Fruit fly (Drosophila melanogaster) whole organism, embryonic: ENCODE measurements around the gene kek4.

Experiments used
- BtbVII ChIP-seq: fragments of 200-800 bp; sonication (Bioruptor generic); optimal IDR thresholded peaks from 3 replicates; lab custom pipeline; 2017; ENCODE audit warnings: missing biosample characterization, mild to moderate bottlenecking, missing genetic modification characterization
- CG10274 ChIP-seq: fragments of 200-800 bp; sonication (Bioruptor generic); optimal IDR thresholded peaks from 3 replicates; lab custom pipeline; 2017; ENCODE audit warnings: missing biosample characterization, mild to moderate bottlenecking, missing genetic modification characterization
- CG10654 ChIP-seq: fragments of 200-800 bp; sonication (Bioruptor generic); optimal IDR thresholded peaks from 2 replicates; lab custom pipeline; 2016; ENCODE audit warnings: missing biosample characterization, missing genetic modification characterization
- CG12391 ChIP-seq: fragments of 200-800 bp; sonication (Bioruptor generic); optimal IDR thresholded peaks from 3 replicates; lab custom pipeline; 2018; ENCODE audit warnings: missing biosample characterization, mild to moderate bottlenecking, missing genetic modification characterization, moderate library complexity
- CG13894 ChIP-seq: fragments of 200-800 bp; sonication (Bioruptor generic); optimal IDR thresholded peaks from 3 replicates; lab custom pipeline; 2018; ENCODE audit warnings: missing biosample characterization, mild to moderate bottlenecking, missing genetic modification characterization, moderate library complexity
- CG1529 ChIP-seq: fragments of 200-800 bp; sonication (Bioruptor generic); optimal IDR thresholded peaks from 3 replicates; lab custom pipeline; 2018; ENCODE audit warnings: missing biosample characterization, missing genetic modification characterization
- CG17186 ChIP-seq: fragments of 200-800 bp; sonication (Bioruptor generic); optimal IDR thresholded peaks from 3 replicates; lab custom pipeline; 2017; ENCODE audit warnings: missing biosample characterization, missing genetic modification reagents, missing genetic modification characterization
- CG17829 ChIP-seq: fragments of 200-800 bp; optimal IDR thresholded peaks from 2 replicates; lab custom pipeline; 2019; ENCODE audit warnings: missing biosample characterization, mild to moderate bottlenecking, missing genetic modification characterization, moderate library complexity
- CG17912 ChIP-seq: fragments of 200-800 bp; sonication (Bioruptor generic); optimal IDR thresholded peaks from 2 replicates; lab custom pipeline; 2018; ENCODE audit warnings: missing biosample characterization, mild to moderate bottlenecking, missing genetic modification characterization
- CG1792 ChIP-seq: fragments of 200-800 bp; sonication (Bioruptor generic); optimal IDR thresholded peaks from 2 replicates; lab custom pipeline; 2016; ENCODE audit warnings: missing biosample characterization, missing genetic modification characterization
- CG5953 ChIP-seq: fragments of 200-800 bp; sonication (Bioruptor generic); IDR thresholded peaks from 2 replicates; pipeline ENCODE4 v1.3.6; 2022; ENCODE audit warnings: missing biosample characterization, missing genetic modification characterization
- CG6272 ChIP-seq: fragments of 200-800 bp; sonication (Bioruptor generic); IDR thresholded peaks from 2 replicates; pipeline ENCODE4 v1.3.6; 2022; ENCODE audit warnings: missing biosample characterization, missing genetic modification characterization
- CG6689 ChIP-seq: fragments of 200-800 bp; sonication (Bioruptor generic); IDR thresholded peaks from 2 replicates; pipeline ENCODE4 v1.3.6; 2022; ENCODE audit warnings: missing biosample characterization, missing genetic modification characterization
- CG7963 ChIP-seq: fragments of 200-800 bp; sonication (Bioruptor generic); IDR thresholded peaks from 3 replicates; pipeline ENCODE4 v1.3.6; 2022; ENCODE audit warnings: missing biosample characterization, missing genetic modification characterization; ENCODE audit not compliant: partially characterized antibody
- CG9215 ChIP-seq: fragments of 200-800 bp; sonication (Bioruptor generic); IDR thresholded peaks from 2 replicates; pipeline ENCODE4 v1.3.6; 2022; ENCODE audit warnings: missing biosample characterization, missing genetic modification characterization
- CG9437 ChIP-seq: fragments of 200-800 bp; sonication (Bioruptor generic); optimal IDR thresholded peaks from 2 replicates; lab custom pipeline; 2018; ENCODE audit warnings: missing biosample characterization, mild to moderate bottlenecking, missing genetic modification characterization
- CG9817 ChIP-seq: fragments of 200-800 bp; sonication (Bioruptor generic); optimal IDR thresholded peaks from 2 replicates; lab custom pipeline; 2018; ENCODE audit warnings: missing biosample characterization, mild to moderate bottlenecking, missing genetic modification characterization, moderate library complexity
- CTCF ChIP-seq: fragments of 200-800 bp; sonication (Bioruptor generic); optimal IDR thresholded peaks from 2 replicates; lab custom pipeline; 2017; ENCODE audit warnings: missing biosample characterization, mild to moderate bottlenecking, missing genetic modification characterization, moderate library complexity
- CrebB ChIP-seq: fragments of 200-800 bp; sonication (Bioruptor generic); optimal IDR thresholded peaks from 3 replicates; lab custom pipeline; 2018; ENCODE audit warnings: missing biosample characterization, mild to moderate bottlenecking, missing genetic modification characterization
- D19A ChIP-seq: fragments of 200-800 bp; optimal IDR thresholded peaks from 3 replicates; lab custom pipeline; 2019; ENCODE audit warnings: missing biosample characterization, mild to moderate bottlenecking, missing genetic modification characterization, moderate library complexity
- Hand ChIP-seq: fragments of 200-800 bp; sonication (Bioruptor generic); optimal IDR thresholded peaks from 2 replicates; lab custom pipeline; 2017; ENCODE audit warnings: mild to moderate bottlenecking, missing biosample characterization, missing genetic modification reagents, missing genetic modification characterization
- HmgD ChIP-seq: fragments of 200-800 bp; sonication (Bioruptor generic); optimal IDR thresholded peaks from 3 replicates; lab custom pipeline; 2016; ENCODE audit warnings: missing biosample characterization, missing genetic modification characterization
- Hsf ChIP-seq: fragments of 200-800 bp; sonication (Bioruptor generic); optimal IDR thresholded peaks from 3 replicates; lab custom pipeline; 2016; ENCODE audit warnings: missing biosample characterization, missing genetic modification characterization
- Kr ChIP-seq: fragments of 200-800 bp; sonication (Bioruptor generic); optimal IDR thresholded peaks from 2 replicates; lab custom pipeline; 2017; ENCODE audit warnings: missing biosample characterization, mild to moderate bottlenecking, missing genetic modification characterization
- Lim3 ChIP-seq: fragments of 200-800 bp; sonication (Bioruptor generic); IDR thresholded peaks from 2 replicates; pipeline ENCODE4 v1.3.6; 2022; ENCODE audit warnings: missing biosample characterization, missing genetic modification characterization
- Max ChIP-seq: fragments of 200-800 bp; sonication (Bioruptor generic); optimal IDR thresholded peaks from 2 replicates; lab custom pipeline; 2016; ENCODE audit warnings: missing biosample characterization, mild to moderate bottlenecking, missing genetic modification characterization
- Mes4 ChIP-seq: fragments of 200-800 bp; sonication (Bioruptor generic); optimal IDR thresholded peaks from 2 replicates; lab custom pipeline; 2016; ENCODE audit warnings: missing biosample characterization, missing genetic modification characterization
- Oli ChIP-seq: fragments of 200-800 bp; sonication (Bioruptor generic); optimal IDR thresholded peaks from 2 replicates; lab custom pipeline; 2018; ENCODE audit warnings: missing biosample characterization, mild to moderate bottlenecking, missing genetic modification characterization, moderate library complexity
- Pdp1 ChIP-seq, 2 experiments: fragments of 200-800 bp; sonication (Bioruptor generic); optimal IDR thresholded peaks; 3 replicates each; lab custom pipeline; 2016; ENCODE audit warnings: missing biosample characterization in 2 of 2, missing genetic modification characterization in 2 of 2, mild to moderate bottlenecking in 1 of 2, moderate library complexity in 1 of 2
- Poxn ChIP-seq: fragments of 200-800 bp; sonication (Bioruptor generic); IDR thresholded peaks from 2 replicates; pipeline ENCODE4 v1.3.6; 2022; ENCODE audit warnings: missing biosample characterization, missing genetic modification characterization
- Usf ChIP-seq: fragments of 200-800 bp; sonication (Bioruptor generic); optimal IDR thresholded peaks from 2 replicates; lab custom pipeline; 2017; ENCODE audit warnings: missing genotype, missing biosample characterization, missing genetic modification characterization
- Xrp1 ChIP-seq: fragments of 200-800 bp; sonication (Bioruptor generic); IDR thresholded peaks from 2 replicates; pipeline ENCODE4 v1.3.6; 2022; ENCODE audit warnings: missing biosample characterization, missing genetic modification characterization
- ara ChIP-seq: fragments of 200-800 bp; sonication (Bioruptor generic); IDR thresholded peaks from 2 replicates; pipeline ENCODE4 v1.3.6; 2022; ENCODE audit warnings: missing biosample characterization, missing genetic modification characterization
- bigmax ChIP-seq: fragments of 200-800 bp; sonication (Bioruptor generic); optimal IDR thresholded peaks from 2 replicates; lab custom pipeline; 2018; ENCODE audit warnings: missing biosample characterization, mild to moderate bottlenecking, missing genetic modification characterization
- br ChIP-seq: fragments of >200 bp; optimal IDR thresholded peaks from 2 replicates; lab custom pipeline; 2017
- croc ChIP-seq: fragments of 200-800 bp; sonication (Bioruptor generic); conservative IDR thresholded peaks from 3 replicates; pipeline ENCODE4 v1.3.6; 2022; ENCODE audit warnings: missing biosample characterization, missing genetic modification characterization
- dan ChIP-seq: fragments of 200-800 bp; sonication (Bioruptor generic); IDR thresholded peaks from 2 replicates; pipeline ENCODE4 v1.3.6; 2022; ENCODE audit warnings: missing biosample characterization, missing genetic modification characterization
- en ChIP-seq: fragments of 200-800 bp; sonication (Bioruptor generic); optimal IDR thresholded peaks from 2 replicates; lab custom pipeline; 2016; ENCODE audit warnings: missing biosample characterization, missing genetic modification characterization
- hkb ChIP-seq, 2 experiments: fragments of 200-800 bp in 1 of 2; fragments of >200 bp in 1 of 2; sonication (Bioruptor generic) in 1 of 2; IDR thresholded peaks in 1 of 2; optimal IDR thresholded peaks in 1 of 2; 2 replicates each; pipeline versions ENCODE4 v1.3.6 to Lab custom; 2017 to 2022; ENCODE audit warnings: missing biosample characterization in 1 of 2, missing genetic modification characterization in 1 of 2
- kni ChIP-seq: fragments of 200-800 bp; sonication (Bioruptor generic); optimal IDR thresholded peaks from 3 replicates; lab custom pipeline; 2017; ENCODE audit warnings: mild to moderate bottlenecking, missing biosample characterization, missing genetic modification reagents, missing genetic modification characterization
- lbe ChIP-seq: fragments of 200-800 bp; sonication (Bioruptor generic); optimal IDR thresholded peaks from 2 replicates; lab custom pipeline; 2016; ENCODE audit warnings: missing biosample characterization, mild to moderate bottlenecking, missing genetic modification characterization
- nerfin-2 ChIP-seq: fragments of 200-800 bp; sonication (Bioruptor generic); IDR thresholded peaks from 2 replicates; pipeline ENCODE4 v1.3.6; 2022; ENCODE audit warnings: missing biosample characterization, missing genetic modification characterization; ENCODE audit not compliant: partially characterized antibody
- onecut ChIP-seq: fragments of 200-800 bp; sonication (Bioruptor generic); IDR thresholded peaks from 2 replicates; pipeline ENCODE4 v1.3.6; 2022; ENCODE audit warnings: missing biosample characterization, missing genetic modification characterization
- pros ChIP-seq: fragments of 200-800 bp; sonication (Bioruptor generic); optimal IDR thresholded peaks from 3 replicates; lab custom pipeline; 2019; ENCODE audit warnings: missing biosample characterization, mild to moderate bottlenecking, missing genetic modification characterization, moderate library complexity
- run ChIP-seq: fragments of 200-800 bp; sonication (Bioruptor generic); optimal IDR thresholded peaks from 3 replicates; lab custom pipeline; 2018; ENCODE audit warnings: missing biosample characterization, mild to moderate bottlenecking, missing genetic modification characterization
- sc ChIP-seq, 3 experiments: fragments of >200 bp in 2 of 3; fragments of 200-800 bp in 1 of 3; sonication (Bioruptor generic) in 1 of 3; optimal IDR thresholded peaks; 2 replicates in 2 of 3; 3 replicates in 1 of 3; lab custom pipeline; 2017; ENCODE audit warnings: mild to moderate bottlenecking in 1 of 3, missing biosample characterization in 1 of 3, missing genetic modification characterization in 1 of 3, missing genetic modification reagents in 1 of 3
- scrt ChIP-seq: fragments of 200-800 bp; sonication (Bioruptor generic); optimal IDR thresholded peaks from 2 replicates; lab custom pipeline; 2018; ENCODE audit warnings: missing biosample characterization, mild to moderate bottlenecking, missing genetic modification characterization, moderate library complexity
- sens ChIP-seq: fragments of 200-800 bp; sonication (Bioruptor generic); peaks from one replicate; lab custom pipeline; 2016; ENCODE audit warnings: missing biosample characterization, missing genetic modification characterization
- sisA ChIP-seq: fragments of 200-800 bp; sonication (Bioruptor generic); IDR thresholded peaks from 2 replicates; pipeline ENCODE4 v1.3.6; 2022; ENCODE audit warnings: missing biosample characterization, missing genetic modification characterization
- toy ChIP-seq: fragments of 200-800 bp; sonication (Bioruptor generic); IDR thresholded peaks from 2 replicates; pipeline ENCODE4 v1.3.6; 2022; ENCODE audit warnings: missing biosample characterization, missing genetic modification characterization
- tx ChIP-seq: fragments of 200-800 bp; sonication (Bioruptor generic); optimal IDR thresholded peaks from 2 replicates; lab custom pipeline; 2016; ENCODE audit warnings: missing biosample characterization, missing genetic modification characterization
- zf30C ChIP-seq: fragments of 200-800 bp; sonication (Bioruptor generic); optimal IDR thresholded peaks from 3 replicates; lab custom pipeline; 2018; ENCODE audit warnings: missing biosample characterization, mild to moderate bottlenecking, missing genetic modification characterization

Gene kek4

dm6 chr2L:13190534-13190933, 24.6 kb downstream of the kek4 start (continued):
- no peak for TF ChIP-seq pros (GFP tag; lab: Kevin White, UChicago)
- no peak for TF ChIP-seq toy
- no peak for TF ChIP-seq Oli (tag; lab: Kevin White, UChicago)
- TF ChIP-seq CG1529, result no peak
- no peak for TF ChIP-seq CG10654 (GFP tag; lab: Kevin White, UChicago)
- no peak for TF ChIP-seq run (tag; lab: Kevin White, UChicago)
- TF ChIP-seq CG10274 (GFP tag; lab: Kevin White, UChicago), result no peak
- TF ChIP-seq Pdp1 (GFP tag; optimal IDR thresholded peaks at IDR 0.05; lab: Kevin White, UChicago), result peak in 1 of 2 experiments; percentile 86
- no peak for TF ChIP-seq hkb (optimal IDR thresholded peaks at IDR 0.05; lab: Kevin White, UChicago)
- TF ChIP-seq hkb (GFP tag; IDR thresholded peaks at IDR 0.05; lab: Robert Waterston, UW), result no peak
- TF ChIP-seq Hand (GFP tag; lab: Kevin White, UChicago), result peak; percentile 10
- no peak for TF ChIP-seq CG12391 (tag; lab: Kevin White, UChicago)
- no peak for TF ChIP-seq br (lab: Kevin White, UChicago)
- no peak for TF ChIP-seq kni
- no peak for TF ChIP-seq sc (optimal IDR thresholded peaks at IDR 0.05; lab: Kevin White, UChicago)
- no peak for TF ChIP-seq sc (GFP tag; optimal IDR thresholded peaks at IDR 0.05; lab: Kevin White, UChicago)
- TF ChIP-seq tx (GFP tag; lab: Kevin White, UChicago), result no peak
- peak; percentile 2 for TF ChIP-seq lbe
- TF ChIP-seq CG17912 (GFP tag; lab: Kevin White, UChicago), result no peak
- no peak for TF ChIP-seq Usf (GFP tag; lab: Kevin White, UChicago)
- TF ChIP-seq bigmax (GFP tag; lab: Kevin White, UChicago), result no peak
- no peak for TF ChIP-seq dan (GFP tag; lab: Robert Waterston, UW)
- no peak for TF ChIP-seq CG6272
- TF ChIP-seq D19A (tag; lab: Kevin White, UChicago), result no peak
- TF ChIP-seq sens (GFP tag; lab: Kevin White, UChicago), result peak; percentile 11
- no peak for TF ChIP-seq Hsf (GFP tag; lab: Kevin White, UChicago)
- TF ChIP-seq CG1792 (GFP tag; lab: Kevin White, UChicago), result no peak
- no peak for TF ChIP-seq Poxn (GFP tag; lab: Robert Waterston, UW)
- no peak for TF ChIP-seq CG17186 (GFP tag; lab: Kevin White, UChicago)
- TF ChIP-seq Lim3 (GFP tag; lab: Robert Waterston, UW), result no peak
- TF ChIP-seq CrebB, result peak; percentile 27
- no peak for TF ChIP-seq CG17829
- no peak for TF ChIP-seq croc
- no peak for TF ChIP-seq CG13894
- no peak for TF ChIP-seq onecut
- TF ChIP-seq CG9215, result no peak
- TF ChIP-seq Kr (GFP tag; lab: Kevin White, UChicago), result no peak
- no peak for TF ChIP-seq Mes4
- no peak for TF ChIP-seq CG7963 (GFP tag; lab: Robert Waterston, UW)
- TF ChIP-seq CG9817 (tag; lab: Kevin White, UChicago), result no peak
- no peak for TF ChIP-seq CG5953
- no peak for TF ChIP-seq Xrp1 (GFP tag; lab: Robert Waterston, UW)
- no peak for TF ChIP-seq en
- TF ChIP-seq zf30C (GFP tag; lab: Kevin White, UChicago), result no peak
- no peak for TF ChIP-seq CG9437 (GFP tag; lab: Kevin White, UChicago)
- no peak for TF ChIP-seq nerfin-2 (GFP tag; lab: Robert Waterston, UW)
- no peak for TF ChIP-seq sisA (GFP tag; lab: Robert Waterston, UW)
- no peak for TF ChIP-seq CG6689 (GFP tag; lab: Robert Waterston, UW)
- TF ChIP-seq BtbVII (GFP tag; lab: Kevin White, UChicago), result peak; percentile 17
- TF ChIP-seq CTCF (GFP tag; lab: Kevin White, UChicago), result no peak
- TF ChIP-seq HmgD, result no peak
- TF ChIP-seq ara (GFP tag; lab: Robert Waterston, UW), result no peak
- TF ChIP-seq Max, result no peak
- TF ChIP-seq scrt, result no peak
